Worm (Caenorhabditis elegans) whole organism, L2 larva: ENCODE results near the gene srh-130.

Source experiments
- Y55F3AM.14 ChIP-seq: fragments of 200-800 bp; sonication (Bioruptor generic); optimal IDR thresholded peaks from 2 replicates; lab custom pipeline; 2018; ENCODE audit warnings: mild to moderate bottlenecking, missing genetic modification characterization, missing compliant biosample characterization
- elt-1 ChIP-seq: fragments of 150-350 bp; optimal IDR thresholded peaks from 2 replicates; lab custom pipeline; 2014; ENCODE audit warnings: missing biosample characterization, missing genetic modification characterization
- gmeb-1 ChIP-seq: fragments of 150-350 bp; optimal IDR thresholded peaks from 2 replicates; lab custom pipeline; 2014; ENCODE audit warnings: missing biosample characterization, missing genetic modification characterization
- nhr-25 ChIP-seq: fragments of 150-350 bp; sonication (generic microtip); optimal IDR thresholded peaks from 3 replicates; lab custom pipeline; 2014; ENCODE audit warnings: missing biosample characterization, missing genetic modification characterization
- unc-62 ChIP-seq: fragments of 150-350 bp; optimal IDR thresholded peaks from 2 replicates; lab custom pipeline; 2014; ENCODE audit warnings: missing biosample characterization, missing genetic modification reagents, missing genetic modification characterization

- no peak for TF ChIP-seq elt-1
- TF ChIP-seq unc-62 (GFP tag; lab: Kevin White, UChicago), result no peak
- no peak for TF ChIP-seq gmeb-1 (tag; lab: Kevin White, UChicago)
- no peak for TF ChIP-seq Y55F3AM.14 (GFP tag; lab: Kevin White, UChicago)
- TF ChIP-seq nhr-25 (tag; lab: Kevin White, UChicago), result no peak
Measured at ce11 chrV:5107816-5108215, 43.2 kb upstream of the srh-130 start, which contains the start of gene srab-3.
